Worm (Caenorhabditis elegans) whole organism, L1 larva: Measurements from ENCODE around the gene casy-1.

ENCODE experiments used
- aha-1 ChIP-seq: fragments of 150-350 bp; optimal IDR thresholded peaks from 2 replicates; lab custom pipeline; 2014; ENCODE audit warnings: missing biosample characterization, missing genetic modification characterization
- ama-1 ChIP-seq: fragments of 150-350 bp; optimal IDR thresholded peaks from 2 replicates; lab custom pipeline; 2014
- ceh-82 ChIP-seq, 3 experiments: fragments of 150-350 bp in 1 of 3; sonication (generic microtip) in 2 of 3; optimal IDR thresholded peaks; 2 replicates each; lab custom pipeline; 2014 to 2017; ENCODE audit warnings: missing biosample characterization in 3 of 3, missing genetic modification characterization in 3 of 3
- fos-1 ChIP-seq: fragments of 150-350 bp; optimal IDR thresholded peaks from 2 replicates; lab custom pipeline; 2014; ENCODE audit warnings: missing biosample characterization, missing genetic modification characterization
- jun-1 ChIP-seq: fragments of 150-350 bp; optimal IDR thresholded peaks from 2 replicates; lab custom pipeline; 2014; ENCODE audit warnings: missing biosample characterization, missing genetic modification reagents, missing genetic modification characterization
- mep-1 ChIP-seq: fragments of 150-350 bp; optimal IDR thresholded peaks from 2 replicates; lab custom pipeline; 2014; ENCODE audit warnings: missing biosample characterization, missing genetic modification characterization
- nhr-11 ChIP-seq: fragments of 150-350 bp; optimal IDR thresholded peaks from 2 replicates; lab custom pipeline; 2014; ENCODE audit warnings: missing biosample characterization, missing genetic modification characterization
- nhr-12 ChIP-seq: sonication (generic microtip); optimal IDR thresholded peaks from 2 replicates; lab custom pipeline; 2017; ENCODE audit warnings: missing biosample characterization, missing genetic modification characterization
- nhr-76 ChIP-seq: sonication (generic microtip); optimal IDR thresholded peaks from 2 replicates; lab custom pipeline; 2017; ENCODE audit warnings: missing biosample characterization, missing genetic modification characterization
- tbx-2 ChIP-seq: sonication (generic microtip); optimal IDR thresholded peaks from 2 replicates; lab custom pipeline; 2016; ENCODE audit warnings: missing genetic modification characterization, missing compliant biosample characterization
- unc-130 ChIP-seq: fragments of 150-350 bp; optimal IDR thresholded peaks from 2 replicates; lab custom pipeline; 2017; ENCODE audit warnings: missing biosample characterization, missing genetic modification characterization, inconsistent platforms
- ztf-4 ChIP-seq: fragments of 150-350 bp; optimal IDR thresholded peaks from 2 replicates; lab custom pipeline; 2014; ENCODE audit warnings: missing biosample characterization, missing genetic modification characterization

ce11 chrII:5966637-5967036 lies 10.2 kb upstream of the casy-1 start:
- TF ChIP-seq nhr-12 (tag; lab: Kevin White, UChicago) (no peak), ceh-82 (tag; optimal IDR thresholded peaks at IDR 0.05; lab: Kevin White, UChicago) (peak; percentile 23 to 73 (median 51)), ama-1 (lab: Kevin White, UChicago) (no peak), nhr-11 (tag; lab: Kevin White, UChicago) (no peak), jun-1 (tag; lab: Kevin White, UChicago) (no peak), fos-1 (tag; lab: Kevin White, UChicago) (no peak), ztf-4 (no peak), mep-1 (tag; lab: Kevin White, UChicago) (no peak), aha-1 (tag; lab: Kevin White, UChicago) (no peak), tbx-2 (tag; lab: Kevin White, UChicago) (peak; percentile 35), unc-130 (tag; lab: Kevin White, UChicago) (no peak), nhr-76 (tag; lab: Kevin White, UChicago) (no peak)
